Worm (Caenorhabditis elegans): Measurements from ENCODE around the gene F34H10.3.

- TF ChIP-seq cog-1 (tag; optimal IDR thresholded peaks at IDR 0.05) (no peak), med-1 (GFP tag; optimal IDR thresholded peaks at IDR 0.05; ENCODE audit: insufficient read depth) (no peak)
Observed at ce11 chrX:9640902-9641301, 6.1 kb upstream of the F34H10.3 start.
